Worm (Caenorhabditis elegans) whole organism, early embryonic: ENCODE data around the gene ZK550.6.

Experiments
- ama-1 ChIP-seq: fragments of 150-350 bp; optimal IDR thresholded peaks from 2 replicates; lab custom pipeline; 2014
- ceh-13 ChIP-seq: fragments of 200-800 bp; sonication (Bioruptor generic); optimal IDR thresholded peaks from 2 replicates; lab custom pipeline; 2018; ENCODE audit warnings: mild to moderate bottlenecking, missing genetic modification characterization, missing compliant biosample characterization

DNA sequence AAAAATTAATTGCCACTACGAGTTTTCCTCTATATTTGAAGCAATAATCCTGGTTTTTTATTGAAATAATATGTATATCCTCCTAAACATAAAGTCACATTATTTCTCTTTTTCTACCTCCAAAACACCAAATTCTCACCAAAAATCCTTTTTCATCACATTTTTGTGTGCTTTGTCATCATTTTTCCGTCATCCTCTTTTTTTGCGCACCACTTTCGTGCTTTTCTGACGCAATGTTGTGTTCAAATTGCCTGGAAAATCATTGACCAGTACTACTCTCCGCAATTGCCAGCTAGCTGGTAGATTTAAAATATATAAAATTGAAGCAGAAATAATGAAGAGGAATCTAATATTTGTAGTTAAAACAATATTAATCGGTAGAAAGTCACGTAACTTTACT lies 5.8 kb upstream of the ZK550.6 start:
- no peak for TF ChIP-seq ceh-13 (GFP tag; lab: Kevin White, UChicago)
- TF ChIP-seq ama-1 (lab: Kevin White, UChicago) = no peak
